Fruit fly (Drosophila melanogaster) whole organism, embryonic: ENCODE results near the gene CG14984.
A peak's percentile ranks its signal among the peaks of the same experiment; 100 is the strongest.

Experiments used
- Bgb ChIP-seq: fragments of 200-800 bp; sonication (Bioruptor generic); IDR thresholded peaks from 2 replicates; pipeline ENCODE4 v1.3.6; 2022; ENCODE audit warnings: missing biosample characterization, missing genetic modification characterization; ENCODE audit not compliant: partially characterized antibody
- Bteb2 ChIP-seq: fragments of 200-800 bp; sonication (Bioruptor generic); optimal IDR thresholded peaks from 2 replicates; lab custom pipeline; 2016; ENCODE audit warnings: missing biosample characterization, missing genetic modification characterization
- CG1024 ChIP-seq: fragments of 200-800 bp; sonication (Bioruptor generic); IDR thresholded peaks from 2 replicates; pipeline ENCODE4 v1.3.6; 2022; ENCODE audit warnings: missing biosample characterization, missing genetic modification characterization
- CG10959 ChIP-seq: fragments of 200-800 bp; sonication (Bioruptor generic); IDR thresholded peaks from 2 replicates; pipeline ENCODE4 v1.3.6; 2022; ENCODE audit warnings: missing biosample characterization, missing genetic modification characterization
- CG11696 ChIP-seq: fragments of 200-800 bp; sonication (Bioruptor generic); IDR thresholded peaks from 2 replicates; pipeline ENCODE4 v1.3.6; 2022; ENCODE audit warnings: missing biosample characterization, missing genetic modification characterization
- CG1233 ChIP-seq: fragments of 200-800 bp; sonication (Bioruptor generic); optimal IDR thresholded peaks from 4 replicates; lab custom pipeline; 2018; ENCODE audit warnings: missing biosample characterization, mild to moderate bottlenecking, missing genetic modification characterization
- CG15073 ChIP-seq: fragments of 200-800 bp; sonication (Bioruptor generic); optimal IDR thresholded peaks from 2 replicates; lab custom pipeline; 2016; ENCODE audit warnings: missing biosample characterization, missing genetic modification characterization
- CG1602 ChIP-seq: fragments of 200-800 bp; sonication (Bioruptor generic); optimal IDR thresholded peaks from 3 replicates; lab custom pipeline; 2016; ENCODE audit warnings: missing biosample characterization, missing genetic modification characterization
- CG1603 ChIP-seq: fragments of 200-800 bp; sonication (Bioruptor generic); optimal IDR thresholded peaks from 2 replicates; lab custom pipeline; 2019; ENCODE audit warnings: missing biosample characterization, mild to moderate bottlenecking, missing genetic modification characterization, moderate library complexity
- CG17361 ChIP-seq: fragments of 200-800 bp; sonication (Bioruptor generic); IDR thresholded peaks from 3 replicates; pipeline ENCODE4 v1.3.6; 2022; ENCODE audit warnings: missing biosample characterization, missing genetic modification characterization
- CG2712 ChIP-seq: fragments of 200-800 bp; optimal IDR thresholded peaks from 3 replicates; lab custom pipeline; 2019; ENCODE audit warnings: missing biosample characterization, mild to moderate bottlenecking, missing genetic modification characterization, moderate library complexity
- CG2889 ChIP-seq: fragments of 200-800 bp; sonication (Bioruptor generic); IDR thresholded peaks from 3 replicates; pipeline ENCODE4 v1.3.6; 2022; ENCODE audit warnings: missing biosample characterization, missing genetic modification characterization
- CG31365 ChIP-seq: fragments of 200-800 bp; sonication (Bioruptor generic); optimal IDR thresholded peaks from 2 replicates; lab custom pipeline; 2018; ENCODE audit warnings: missing biosample characterization, mild to moderate bottlenecking, missing genetic modification characterization
- CG32767 ChIP-seq: fragments of 200-800 bp; sonication (Bioruptor generic); IDR thresholded peaks from 2 replicates; pipeline ENCODE4 v1.3.6; 2022; ENCODE audit warnings: missing biosample characterization, missing genetic modification characterization
- CG3281 ChIP-seq: fragments of 200-800 bp; sonication (Bioruptor generic); optimal IDR thresholded peaks from 3 replicates; lab custom pipeline; 2017; ENCODE audit warnings: missing biosample characterization, mild to moderate bottlenecking, missing genetic modification characterization
- CG3995 ChIP-seq: fragments of 200-800 bp; sonication (Bioruptor generic); optimal IDR thresholded peaks from 3 replicates; lab custom pipeline; 2016; ENCODE audit warnings: missing biosample characterization, missing genetic modification characterization
- CG4617 ChIP-seq: fragments of 200-800 bp; sonication (Bioruptor generic); optimal IDR thresholded peaks from 3 replicates; lab custom pipeline; 2016; ENCODE audit warnings: missing biosample characterization, missing genetic modification characterization, borderline replicate concordance
- CG5245 ChIP-seq: fragments of 200-800 bp; sonication (Bioruptor generic); optimal IDR thresholded peaks from 3 replicates; lab custom pipeline; 2016; ENCODE audit warnings: missing biosample characterization, missing genetic modification characterization
- CG8478 ChIP-seq: fragments of >200 bp; optimal IDR thresholded peaks from 2 replicates; lab custom pipeline; 2018
- Dbx ChIP-seq: fragments of 200-800 bp; sonication (Bioruptor generic); IDR thresholded peaks from 3 replicates; pipeline ENCODE4 v1.3.6; 2022; ENCODE audit warnings: missing biosample characterization, missing genetic modification characterization
- Dp ChIP-seq: fragments of 200-800 bp; sonication (Bioruptor generic); optimal IDR thresholded peaks from 2 replicates; lab custom pipeline; 2018; ENCODE audit warnings: missing biosample characterization, mild to moderate bottlenecking, missing genetic modification characterization, moderate library complexity
- Ets97D ChIP-seq: fragments of 200-800 bp; sonication (Bioruptor generic); optimal IDR thresholded peaks from 3 replicates; lab custom pipeline; 2016; ENCODE audit warnings: missing biosample characterization, missing genetic modification characterization
- Gug ChIP-seq: fragments of 200-800 bp; sonication (Bioruptor generic); IDR thresholded peaks from 4 replicates; pipeline ENCODE4 v1.3.6; 2022; ENCODE audit warnings: missing biosample characterization, missing genetic modification characterization
- HLH54F ChIP-seq: fragments of 200-800 bp; sonication (Bioruptor generic); optimal IDR thresholded peaks from 3 replicates; lab custom pipeline; 2016; ENCODE audit warnings: missing biosample characterization, missing genetic modification characterization
- Hsf ChIP-seq: fragments of 200-800 bp; sonication (Bioruptor generic); optimal IDR thresholded peaks from 3 replicates; lab custom pipeline; 2016; ENCODE audit warnings: missing biosample characterization, missing genetic modification characterization
- Lhr ChIP-seq: fragments of 200-800 bp; sonication (Bioruptor generic); optimal IDR thresholded peaks from 3 replicates; lab custom pipeline; 2017; ENCODE audit warnings: mild to moderate bottlenecking, missing biosample characterization, missing genetic modification reagents, missing genetic modification characterization
- Med ChIP-seq: fragments of 200-800 bp; sonication (Bioruptor generic); peaks from one replicate; lab custom pipeline; 2016; ENCODE audit warnings: missing biosample characterization, missing genetic modification characterization, mild to moderate bottlenecking, inconsistent platforms, moderate library complexity
- Myb ChIP-seq: fragments of 200-800 bp; sonication (Bioruptor generic); optimal IDR thresholded peaks from 2 replicates; lab custom pipeline; 2016; ENCODE audit warnings: missing biosample characterization, missing genetic modification characterization
- Optix ChIP-seq: fragments of 200-800 bp; sonication (Bioruptor generic); IDR thresholded peaks from 3 replicates; pipeline ENCODE4 v1.3.6; 2022; ENCODE audit warnings: missing biosample characterization, missing genetic modification characterization
- Poxn ChIP-seq: fragments of 200-800 bp; sonication (Bioruptor generic); IDR thresholded peaks from 2 replicates; pipeline ENCODE4 v1.3.6; 2022; ENCODE audit warnings: missing biosample characterization, missing genetic modification characterization
- caup ChIP-seq: fragments of 200-800 bp; sonication (Bioruptor generic); optimal IDR thresholded peaks from 3 replicates; lab custom pipeline; 2017; ENCODE audit warnings: missing biosample characterization, mild to moderate bottlenecking, missing genetic modification characterization, moderate library complexity; ENCODE audit not compliant: severe bottlenecking
- croc ChIP-seq: fragments of 200-800 bp; sonication (Bioruptor generic); conservative IDR thresholded peaks from 3 replicates; pipeline ENCODE4 v1.3.6; 2022; ENCODE audit warnings: missing biosample characterization, missing genetic modification characterization
- en ChIP-seq: fragments of 200-800 bp; sonication (Bioruptor generic); optimal IDR thresholded peaks from 2 replicates; lab custom pipeline; 2016; ENCODE audit warnings: missing biosample characterization, missing genetic modification characterization
- eyg ChIP-seq: fragments of 200-800 bp; sonication (Bioruptor generic); optimal IDR thresholded peaks from 3 replicates; lab custom pipeline; 2016; ENCODE audit warnings: missing biosample characterization, missing genetic modification characterization
- gt ChIP-seq: fragments of 200-800 bp; sonication (Bioruptor generic); IDR thresholded peaks from 2 replicates; pipeline ENCODE4 v1.3.6; 2022; ENCODE audit warnings: missing biosample characterization, missing genetic modification characterization
- jigr1 ChIP-seq: fragments of 200-800 bp; sonication (Bioruptor generic); IDR thresholded peaks from 3 replicates; pipeline ENCODE4 v1.3.6; 2022; ENCODE audit warnings: missing biosample characterization, missing genetic modification characterization
- jing ChIP-seq: fragments of 200-800 bp; sonication (Bioruptor generic); optimal IDR thresholded peaks from 2 replicates; lab custom pipeline; 2018; ENCODE audit warnings: missing biosample characterization, mild to moderate bottlenecking, missing genetic modification characterization
- nom ChIP-seq: fragments of 200-800 bp; sonication (Bioruptor generic); optimal IDR thresholded peaks from 2 replicates; lab custom pipeline; 2017; ENCODE audit warnings: missing biosample characterization, missing genetic modification characterization, mild to moderate bottlenecking, moderate library complexity, missing genetic modification reagents
- oc ChIP-seq: fragments of 200-800 bp; sonication (Bioruptor generic); optimal IDR thresholded peaks from 2 replicates; lab custom pipeline; 2018; ENCODE audit warnings: missing biosample characterization, mild to moderate bottlenecking, missing genetic modification characterization, moderate library complexity
- org-1 ChIP-seq: fragments of 200-800 bp; sonication (Bioruptor generic); optimal IDR thresholded peaks from 2 replicates; lab custom pipeline; 2017; ENCODE audit warnings: missing biosample characterization, missing genetic modification characterization
- p53 ChIP-seq: fragments of 200-800 bp; sonication (Bioruptor generic); optimal IDR thresholded peaks from 2 replicates; lab custom pipeline; 2016; ENCODE audit warnings: missing biosample characterization, missing genetic modification characterization
- run ChIP-seq: fragments of 200-800 bp; sonication (Bioruptor generic); optimal IDR thresholded peaks from 3 replicates; lab custom pipeline; 2018; ENCODE audit warnings: missing biosample characterization, mild to moderate bottlenecking, missing genetic modification characterization
- salm ChIP-seq: fragments of 200-800 bp; sonication (Bioruptor generic); optimal IDR thresholded peaks from 2 replicates; lab custom pipeline; 2018; ENCODE audit warnings: missing biosample characterization, mild to moderate bottlenecking, missing genetic modification characterization
- schlank ChIP-seq: fragments of 200-800 bp; sonication (Bioruptor generic); optimal IDR thresholded peaks from 2 replicates; lab custom pipeline; 2018; ENCODE audit warnings: missing biosample characterization, mild to moderate bottlenecking, missing genetic modification characterization
- so ChIP-seq: fragments of 200-800 bp; sonication (Bioruptor generic); IDR thresholded peaks from 3 replicates; pipeline ENCODE4 v1.3.6; 2022; ENCODE audit warnings: missing biosample characterization, missing genetic modification characterization
- sqz ChIP-seq: fragments of 200-800 bp; sonication (Bioruptor generic); optimal IDR thresholded peaks from 3 replicates; lab custom pipeline; 2018; ENCODE audit warnings: missing biosample characterization, mild to moderate bottlenecking, missing genetic modification characterization
- stc ChIP-seq: fragments of 200-800 bp; sonication (Bioruptor generic); IDR thresholded peaks from 2 replicates; pipeline ENCODE4 v1.3.6; 2022; ENCODE audit warnings: missing biosample characterization, missing genetic modification characterization
- tna ChIP-seq: fragments of 200-800 bp; sonication (Bioruptor generic); IDR thresholded peaks from 2 replicates; pipeline ENCODE4 v1.3.6; 2022; ENCODE audit warnings: missing biosample characterization, missing genetic modification characterization; ENCODE audit not compliant: partially characterized antibody
- toy ChIP-seq: fragments of 200-800 bp; sonication (Bioruptor generic); IDR thresholded peaks from 2 replicates; pipeline ENCODE4 v1.3.6; 2022; ENCODE audit warnings: missing biosample characterization, missing genetic modification characterization
- tup ChIP-seq: fragments of 200-800 bp; sonication (Bioruptor generic); optimal IDR thresholded peaks from 2 replicates; lab custom pipeline; 2016; ENCODE audit warnings: missing biosample characterization, mild to moderate bottlenecking, missing genetic modification characterization, moderate library complexity
- zf30C ChIP-seq: fragments of 200-800 bp; sonication (Bioruptor generic); optimal IDR thresholded peaks from 3 replicates; lab custom pipeline; 2018; ENCODE audit warnings: missing biosample characterization, mild to moderate bottlenecking, missing genetic modification characterization

Gene CG14984

DNA sequence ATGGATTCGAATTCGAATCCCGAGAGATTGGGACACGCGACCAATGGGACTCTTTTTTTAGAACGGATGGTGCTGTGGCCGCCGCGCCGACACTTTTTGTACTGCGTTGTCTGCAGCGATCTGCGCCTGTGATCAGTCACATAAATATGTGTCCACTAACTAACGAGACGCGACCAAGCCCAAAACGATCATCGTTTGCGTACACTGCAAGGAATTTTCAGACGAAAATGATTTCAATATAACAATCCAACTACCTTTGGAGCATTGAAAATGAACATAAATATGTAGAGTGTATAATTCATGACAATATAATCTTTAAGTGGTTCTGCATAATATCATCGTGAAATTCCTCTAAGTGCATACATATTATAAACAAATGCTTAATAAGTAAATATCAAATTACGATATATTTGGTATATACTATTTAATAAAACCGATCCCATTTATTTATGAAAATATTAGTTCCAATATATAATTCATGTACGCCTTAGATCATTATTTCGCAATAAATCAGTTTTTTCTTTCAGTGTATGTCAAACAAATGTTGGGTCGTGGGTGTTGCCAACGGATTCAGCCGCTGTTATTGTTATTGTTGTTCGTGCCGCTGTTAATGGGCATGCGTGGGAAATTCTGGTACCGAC lies 16.7 kb downstream of the CG14984 start, which contains the start of gene Eip63F-1 (continued):
- TF ChIP-seq so (GFP tag; lab: Robert Waterston, UW) = 0 out of 3 replicates have a peak, but pooled peaks have one; percentile 12
- peak; percentile 24; the same call in 1 of the 2 replicates for TF ChIP-seq CG32767 (GFP tag; lab: Robert Waterston, UW)
- TF ChIP-seq toy (GFP tag; lab: Robert Waterston, UW) = no peak
- no peak for TF ChIP-seq eyg (GFP tag; lab: Kevin White, UChicago)
- no peak for TF ChIP-seq gt (GFP tag; lab: Robert Waterston, UW)
- no peak for TF ChIP-seq CG4617 (GFP tag; lab: Kevin White, UChicago)
- no peak for TF ChIP-seq Bgb (GFP tag; lab: Robert Waterston, UW)
- TF ChIP-seq CG17361 = peak; percentile 82
- peak; percentile 54 for TF ChIP-seq CG5245 (GFP tag; lab: Kevin White, UChicago)
- TF ChIP-seq croc (GFP tag; lab: Robert Waterston, UW) = no peak; the same call in 2 of the 3 replicates
- no peak for TF ChIP-seq p53
- TF ChIP-seq nom (GFP tag; lab: Kevin White, UChicago) = no peak
- peak; percentile 82 for TF ChIP-seq CG3281 (GFP tag; lab: Kevin White, UChicago)
- peak; percentile 38; the same call in 1 of the 2 replicates for TF ChIP-seq CG11696
- no peak for TF ChIP-seq Ets97D (GFP tag; lab: Kevin White, UChicago)
- TF ChIP-seq en (GFP tag; lab: Kevin White, UChicago) = no peak
- TF ChIP-seq stc (GFP tag; lab: Robert Waterston, UW) = no peak
- TF ChIP-seq CG8478 (lab: Kevin White, UChicago) = no peak
- no peak for TF ChIP-seq Dbx (GFP tag; lab: Robert Waterston, UW)
- TF ChIP-seq CG1233 (GFP tag; lab: Kevin White, UChicago) = peak; percentile 75
- TF ChIP-seq org-1 (GFP tag; lab: Kevin White, UChicago) = peak; percentile 55
- TF ChIP-seq Med (GFP tag; lab: Kevin White, UChicago) = peak; percentile 86
- TF ChIP-seq CG2712 = peak; percentile 69
- TF ChIP-seq oc (tag; lab: Kevin White, UChicago) = no peak
- TF ChIP-seq jing (GFP tag; lab: Kevin White, UChicago) = peak; percentile 28
- TF ChIP-seq sqz (GFP tag; lab: Kevin White, UChicago) = no peak
- TF ChIP-seq HLH54F (GFP tag; lab: Kevin White, UChicago) = peak; percentile 18
- no peak for TF ChIP-seq Lhr (GFP tag; lab: Kevin White, UChicago)
- no peak for TF ChIP-seq jigr1 (GFP tag; lab: Robert Waterston, UW)
- TF ChIP-seq salm (tag; lab: Kevin White, UChicago) = peak; percentile 32
- no peak for TF ChIP-seq CG2889 (GFP tag; lab: Robert Waterston, UW)
- no peak for TF ChIP-seq Optix (GFP tag; lab: Robert Waterston, UW)
- TF ChIP-seq CG15073 (GFP tag; lab: Kevin White, UChicago) = no peak
- peak; percentile 30; the same call in 1 of the 2 replicates for TF ChIP-seq CG1024
- TF ChIP-seq Poxn (GFP tag; lab: Robert Waterston, UW) = 0 out of 2 replicates have a peak, but pooled peaks have one; percentile 7
- TF ChIP-seq tup (GFP tag; lab: Kevin White, UChicago) = no peak
- no peak for TF ChIP-seq Myb (GFP tag; lab: Kevin White, UChicago)
- peak; percentile 14 for TF ChIP-seq CG3995 (GFP tag; lab: Kevin White, UChicago)
- TF ChIP-seq tna (GFP tag; lab: Robert Waterston, UW) = no peak
- TF ChIP-seq schlank = no peak
- peak; percentile 36 for TF ChIP-seq caup (GFP tag; lab: Kevin White, UChicago)
- no peak for TF ChIP-seq CG31365 (tag; lab: Kevin White, UChicago)
- TF ChIP-seq Bteb2 (GFP tag; lab: Kevin White, UChicago) = peak; percentile 31
- TF ChIP-seq CG1603 (tag; lab: Kevin White, UChicago) = peak; percentile 59
- no peak for TF ChIP-seq zf30C (GFP tag; lab: Kevin White, UChicago)
- no peak for TF ChIP-seq CG10959 (GFP tag; lab: Robert Waterston, UW)
- no peak for TF ChIP-seq Gug
- peak; percentile 22 for TF ChIP-seq CG1602 (GFP tag; lab: Kevin White, UChicago)
- peak; percentile 38 for TF ChIP-seq Hsf
- TF ChIP-seq run = peak; percentile 34
- no peak for TF ChIP-seq Dp (GFP tag; lab: Kevin White, UChicago)
